Fruit fly (Drosophila melanogaster) Kc167 (cell line): ENCODE data around the gene Ir25a.

Source experiments
- Myc ChIP-seq: fragments of >200 bp; optimal IDR thresholded peaks from 2 replicates; lab custom pipeline; 2017; ENCODE audit warnings: missing external identifiers
- Sin3A ChIP-seq: fragments of >200 bp; optimal IDR thresholded peaks from 2 replicates; lab custom pipeline; 2018; ENCODE audit warnings: missing external identifiers
- h ChIP-seq: fragments of >200 bp; optimal IDR thresholded peaks from 3 replicates; lab custom pipeline; 2018; ENCODE audit warnings: missing external identifiers
- insv ChIP-seq: fragments of >200 bp; optimal IDR thresholded peaks from 3 replicates; lab custom pipeline; 2018; ENCODE audit warnings: missing external identifiers
- psq ChIP-seq: fragments of >200 bp; optimal IDR thresholded peaks from 2 replicates; lab custom pipeline; 2017; ENCODE audit warnings: missing external identifiers
- ttk ChIP-seq: sonication (Bioruptor generic); optimal IDR thresholded peaks from 2 replicates; lab custom pipeline; 2017; ENCODE audit warnings: missing external identifiers

The Ir25a gene

dm6 chr2L:4846629-4847125 lies 11.6 kb upstream of the Ir25a start:
- TF ChIP-seq Sin3A (lab: Kevin White, UChicago) (no peak), psq (no peak), h (lab: Kevin White, UChicago) (no peak), insv (no peak), Myc (lab: Kevin White, UChicago) (no peak), ttk (lab: Kevin White, UChicago) (no peak)

- no peak for TF ChIP-seq Sin3A (lab: Kevin White, UChicago)
- no peak for TF ChIP-seq insv
- no peak for TF ChIP-seq h (lab: Kevin White, UChicago)
- no peak for TF ChIP-seq Myc (lab: Kevin White, UChicago)
Measured at dm6 chr2L:4838494-4839320, 3.6 kb upstream of the Ir25a start.

- no peak for TF ChIP-seq ttk (lab: Kevin White, UChicago)
- no peak for TF ChIP-seq insv
- TF ChIP-seq h (lab: Kevin White, UChicago), result no peak
- no peak for TF ChIP-seq Myc (lab: Kevin White, UChicago)
- no peak for TF ChIP-seq psq
- no peak for TF ChIP-seq Sin3A (lab: Kevin White, UChicago)
Measured at dm6 chr2L:4837772-4838397, 2.8 kb upstream of the Ir25a start, which contains the start of the genes tank and CG12194. Gene tank, minus strand, starts transcription at chr2L:4837999. Gene CG12194, plus strand, starts transcription at chr2L:4838347.

- TF ChIP-seq insv, result no peak
Measured at dm6 chr2L:4836193-4836592, 1.1 kb upstream of the Ir25a start.

- TF ChIP-seq ttk (lab: Kevin White, UChicago) (no peak), h (lab: Kevin White, UChicago) (no peak), insv (no peak), psq (no peak), Sin3A (lab: Kevin White, UChicago) (no peak), Myc (lab: Kevin White, UChicago) (no peak)
Measured at dm6 chr2L:4830490-4830889, 4.6 kb downstream of the Ir25a start, which contains the start of gene Fnta. Gene Fnta, minus strand, starts transcription at chr2L:4830693.

dm6 chr2L:4829040-4829439 lies 6.1 kb downstream of the Ir25a start:
- TF ChIP-seq Sin3A (lab: Kevin White, UChicago), result no peak
- no peak for TF ChIP-seq h (lab: Kevin White, UChicago)
- TF ChIP-seq ttk (lab: Kevin White, UChicago), result no peak
- no peak for TF ChIP-seq insv
- no peak for TF ChIP-seq Myc (lab: Kevin White, UChicago)
- no peak for TF ChIP-seq psq

dm6 chr2L:4825695-4826094 lies 9.4 kb downstream of the Ir25a start:
- no peak for TF ChIP-seq insv
- no peak for TF ChIP-seq Myc (lab: Kevin White, UChicago)
- no peak for TF ChIP-seq psq
- no peak for TF ChIP-seq h (lab: Kevin White, UChicago)
- TF ChIP-seq Sin3A (lab: Kevin White, UChicago), result no peak
- no peak for TF ChIP-seq ttk (lab: Kevin White, UChicago)

- TF ChIP-seq psq, result no peak
- TF ChIP-seq Myc (lab: Kevin White, UChicago), result no peak
- no peak for TF ChIP-seq h (lab: Kevin White, UChicago)
- TF ChIP-seq ttk (lab: Kevin White, UChicago), result no peak
- no peak for TF ChIP-seq insv
- no peak for TF ChIP-seq Sin3A (lab: Kevin White, UChicago)
Measured at dm6 chr2L:4823797-4824196, 11.3 kb downstream of the Ir25a start.

dm6 chr2L:4822258-4822657 lies 12.8 kb downstream of the Ir25a start:
- no peak for TF ChIP-seq Myc (lab: Kevin White, UChicago)
- TF ChIP-seq h (lab: Kevin White, UChicago), result no peak
- TF ChIP-seq ttk (lab: Kevin White, UChicago), result no peak
- TF ChIP-seq psq, result no peak
- TF ChIP-seq insv, result no peak
- no peak for TF ChIP-seq Sin3A (lab: Kevin White, UChicago)

dm6 chr2L:4821757-4822156 lies 13.3 kb downstream of the Ir25a start, which contains the start of gene CG15628:
Gene CG15628, plus strand, starts transcription at chr2L:4821774.
- TF ChIP-seq insv (no peak), psq (no peak), Myc (lab: Kevin White, UChicago) (no peak), h (lab: Kevin White, UChicago) (no peak)

dm6 chr2L:4821319-4821717 lies 13.8 kb downstream of the Ir25a start:
- TF ChIP-seq h (lab: Kevin White, UChicago), result no peak
- TF ChIP-seq ttk (lab: Kevin White, UChicago), result no peak
- no peak for TF ChIP-seq Sin3A (lab: Kevin White, UChicago)
- no peak for TF ChIP-seq Myc (lab: Kevin White, UChicago)
- no peak for TF ChIP-seq psq
- no peak for TF ChIP-seq insv
